Worm (Caenorhabditis elegans): ENCODE measurements around the gene lmd-5.

The lmd-5 gene

ce11 chrV:7153046-7153445 lies 29.6 kb downstream of the lmd-5 start, which contains the start of gene fat-7:
fat-7 (minus strand) TSS chrV:7153146.
- TF ChIP-seq nhr-179 (tag; optimal IDR thresholded peaks at IDR 0.05) (no peak), F10E7.11 (tag; optimal IDR thresholded peaks at IDR 0.05) (no peak), efl-1 (GFP tag; optimal IDR thresholded peaks at IDR 0.05) (no peak), attf-3 (GFP tag; conservative IDR thresholded peaks at IDR 0.05) (no peak), egl-18 (GFP tag; IDR thresholded peaks at IDR 0.05) (no peak), unc-62 (GFP tag; optimal IDR thresholded peaks at IDR 0.05) (no peak), F23B12.7 (tag; optimal IDR thresholded peaks at IDR 0.05; ENCODE audit: insufficient read depth) (no peak), ztf-18 (tag; optimal IDR thresholded peaks at IDR 0.05) (no peak)

ce11 chrV:7156079-7156478 lies 32.6 kb downstream of the lmd-5 start, which contains the start of gene F10D2.10:
F10D2.10 (minus strand) TSS chrV:7156179.
- TF ChIP-seq attf-5 (GFP tag; optimal IDR thresholded peaks at IDR 0.05) (no peak), tbx-9 (tag; optimal IDR thresholded peaks at IDR 0.05; ENCODE audit: borderline replicate concordance) (no peak), C17E4.6 (GFP tag; IDR thresholded peaks at IDR 0.05) (no peak), die-1 (tag; optimal IDR thresholded peaks at IDR 0.05) (no peak), F52B5.7 (tag; optimal IDR thresholded peaks at IDR 0.05) (no peak)

ce11 chrV:7157089-7157488 lies 33.6 kb downstream of the lmd-5 start, which contains the start of gene ugt-39:
ugt-39 (plus strand) TSS chrV:7157142.
- TF ChIP-seq Y56A3A.18 (GFP tag; IDR thresholded peaks at IDR 0.05) (no peak), nhr-80 (tag; optimal IDR thresholded peaks at IDR 0.05) (peak; percentile 76), nhr-179 (tag; optimal IDR thresholded peaks at IDR 0.05) (no peak), unc-62 (GFP tag; optimal IDR thresholded peaks at IDR 0.05) (peak; percentile 14), cebp-2 (GFP tag; IDR thresholded peaks at IDR 0.05) (no peak)

ce11 chrV:7159391-7159790 lies 35.9 kb downstream of the lmd-5 start, which contains the start of gene str-204:
str-204 (plus strand) TSS chrV:7159691.
- no peak for TF ChIP-seq Y79H2A.3 (GFP tag; conservative IDR thresholded peaks at IDR 0.05)
- no peak for TF ChIP-seq rcor-1 (GFP tag; IDR thresholded peaks at IDR 0.05)
- TF ChIP-seq ekl-4 (GFP tag; IDR thresholded peaks at IDR 0.05): no peak
- TF ChIP-seq atf-7 (tag; optimal IDR thresholded peaks at IDR 0.05): no peak
- TF ChIP-seq nfya-2 (GFP tag; IDR thresholded peaks at IDR 0.05): no peak
- no peak for TF ChIP-seq T07F8.4 (tag; optimal IDR thresholded peaks at IDR 0.05)
- TF ChIP-seq mcd-1 (GFP tag; IDR thresholded peaks at IDR 0.05): no peak
- no peak for TF ChIP-seq athp-1 (tag; optimal IDR thresholded peaks at IDR 0.05)
- TF ChIP-seq sptf-2 (GFP tag; optimal IDR thresholded peaks at IDR 0.05): no peak
- no peak for TF ChIP-seq cebp-2 (GFP tag; IDR thresholded peaks at IDR 0.05)
- no peak for TF ChIP-seq ztf-3 (GFP tag; optimal IDR thresholded peaks at IDR 0.05)
- TF ChIP-seq F22D6.2 (tag; optimal IDR thresholded peaks at IDR 0.05): no peak
- no peak for TF ChIP-seq egl-18 (GFP tag; IDR thresholded peaks at IDR 0.05)
- TF ChIP-seq nhr-179 (tag; optimal IDR thresholded peaks at IDR 0.05): no peak
- no peak for TF ChIP-seq ztf-26 (tag; optimal IDR thresholded peaks at IDR 0.05)
- TF ChIP-seq B0336.3 (GFP tag; IDR thresholded peaks at IDR 0.05): no peak
- TF ChIP-seq snpc-1.3 (tag; optimal IDR thresholded peaks at IDR 0.05; ENCODE audit: insufficient read depth): no peak
- no peak for TF ChIP-seq aptf-2 (GFP tag; conservative IDR thresholded peaks at IDR 0.05)
- TF ChIP-seq F10E7.11 (tag; optimal IDR thresholded peaks at IDR 0.05): no peak
- TF ChIP-seq lin-54 (GFP tag; optimal IDR thresholded peaks at IDR 0.05): no peak

ce11 chrV:7163477-7164114 lies 40.1 kb downstream of the lmd-5 start, which contains the start of gene ugt-41:
ugt-41 (minus strand) TSS chrV:7163595.
- peak; percentile 42 for TF ChIP-seq nhr-80 (tag; optimal IDR thresholded peaks at IDR 0.05)
- TF ChIP-seq lin-40 (tag; optimal IDR thresholded peaks at IDR 0.05): peak; percentile 18
- no peak for TF ChIP-seq rpc-1 (optimal IDR thresholded peaks at IDR 0.05)
- TF ChIP-seq rpc-1 (tag; optimal IDR thresholded peaks at IDR 0.05): no peak
- no peak for TF ChIP-seq hmg-1.2 (GFP tag; IDR thresholded peaks at IDR 0.05)
- TF ChIP-seq unc-62 (GFP tag; optimal IDR thresholded peaks at IDR 0.05): peak; percentile 85
